Fruit fly (Drosophila melanogaster): ENCODE data around the gene CG13614.

Gene CG13614

DNA sequence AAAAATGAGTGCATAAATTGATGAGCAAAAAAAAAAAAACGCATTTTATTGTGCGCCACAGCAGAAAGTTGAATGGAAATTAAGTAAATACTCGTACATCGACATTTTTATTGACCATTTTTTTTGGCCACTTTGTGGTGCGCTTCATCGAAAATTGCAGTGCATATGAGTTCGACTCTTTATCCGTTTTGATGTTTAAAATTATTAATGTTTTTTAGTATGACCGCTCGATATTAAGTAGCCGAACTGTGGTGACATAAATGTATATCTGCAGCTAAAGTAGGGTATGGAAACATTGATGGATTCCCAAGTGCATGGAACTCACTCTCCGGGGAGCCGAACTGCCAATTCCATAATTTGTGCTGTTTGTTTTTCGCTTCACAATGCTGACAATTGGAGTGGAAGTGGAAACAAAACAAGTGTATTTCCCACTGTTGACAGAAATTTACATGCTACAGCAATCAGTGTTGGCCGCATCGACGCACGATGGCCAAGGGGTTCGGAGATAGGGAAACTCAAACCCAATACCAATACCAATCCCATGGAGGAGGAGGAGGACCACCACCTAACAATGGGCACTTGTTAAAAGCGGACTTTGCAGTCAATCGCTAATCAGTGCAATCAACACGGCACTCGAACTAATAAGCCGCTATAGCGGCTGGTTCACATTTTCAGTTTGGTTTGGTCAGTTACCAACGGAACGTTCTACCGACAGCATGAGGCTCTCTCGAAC lies 23.0 kb downstream of the CG13614 start, which contains the start of gene CG13616:
Gene CG13616, plus strand, starts transcription at position 683 of the 733 bp plus-strand sequence.
- TF ChIP-seq spab (GFP tag; optimal IDR thresholded peaks at IDR 0.05) (no peak), CG6854 (GFP tag; optimal IDR thresholded peaks at IDR 0.05) (no peak), Eip78C (GFP tag) (peak; percentile 69), Met (GFP tag; optimal IDR thresholded peaks at IDR 0.05) (peak; percentile 1), CG11294 (GFP tag; IDR thresholded peaks at IDR 0.05) (no peak), CG31627 (GFP tag; optimal IDR thresholded peaks at IDR 0.05) (peak; percentile 25), svp (GFP tag) (peak; percentile 69), Smox (GFP tag; optimal IDR thresholded peaks at IDR 0.05) (peak; percentile 15), Hr39 (GFP tag; optimal IDR thresholded peaks at IDR 0.05) (peak; percentile 38), CG34406 (GFP tag; optimal IDR thresholded peaks at IDR 0.05) (peak; percentile 19), cyc (GFP tag; optimal IDR thresholded peaks at IDR 0.05) (peak; percentile 30), CG11902 (GFP tag; optimal IDR thresholded peaks at IDR 0.05) (peak; percentile 36)

Data from whole organism, prepupa.